Worm (Caenorhabditis elegans) whole organism, L4 larva: ENCODE data around the gene F35E12.9.
A peak's percentile ranks its signal among the peaks of the same experiment; 100 is the strongest.

Experiments
- F37D6.2 ChIP-seq: sonication (generic microtip); optimal IDR thresholded peaks from 2 replicates; lab custom pipeline; 2016; ENCODE audit warnings: mild to moderate bottlenecking, missing genetic modification characterization, missing compliant biosample characterization
- T20F7.1 ChIP-seq: fragments of 200-800 bp; sonication (Bioruptor generic); optimal IDR thresholded peaks from 2 replicates; lab custom pipeline; 2018; ENCODE audit warnings: mild to moderate bottlenecking, missing genetic modification characterization, missing compliant biosample characterization
- Y5F2A.4 ChIP-seq: fragments of 200-800 bp; sonication (Bioruptor generic); optimal IDR thresholded peaks from 2 replicates; lab custom pipeline; 2018; ENCODE audit warnings: mild to moderate bottlenecking, missing genetic modification characterization, missing compliant biosample characterization
- Y75B8A.6 ChIP-seq: fragments of 200-800 bp; sonication (Bioruptor generic); IDR thresholded peaks from 2 replicates; pipeline ENCODE4 v1.3.6; 2022; ENCODE audit warnings: missing genetic modification reagents, missing genetic modification characterization, missing compliant biosample characterization
- ZK337.2 ChIP-seq: fragments of 200-800 bp; sonication (Bioruptor generic); IDR thresholded peaks from 2 replicates; pipeline ENCODE4 v1.3.6; 2022; ENCODE audit warnings: missing genetic modification reagents, missing genetic modification characterization, missing compliant biosample characterization
- aha-1 ChIP-seq: fragments of 150-350 bp; peaks from one replicate; lab custom pipeline; 2014; ENCODE audit warnings: missing biosample characterization, missing genetic modification characterization
- attf-4 ChIP-seq: sonication (generic microtip); optimal IDR thresholded peaks from 3 replicates; lab custom pipeline; 2017; ENCODE audit warnings: missing biosample characterization, missing genetic modification characterization
- ceh-20 ChIP-seq: fragments of 200-800 bp; sonication (Bioruptor generic); IDR thresholded peaks from 2 replicates; pipeline ENCODE4 v1.3.6; 2022; ENCODE audit warnings: missing genetic modification reagents, missing genetic modification characterization, missing compliant biosample characterization
- ceh-28 ChIP-seq: fragments of 150-350 bp; optimal IDR thresholded peaks from 2 replicates; lab custom pipeline; 2014; ENCODE audit warnings: missing biosample characterization, missing genetic modification reagents, missing genetic modification characterization
- ceh-44 ChIP-seq: fragments of 200-800 bp; sonication (Bioruptor generic); IDR thresholded peaks from 2 replicates; pipeline ENCODE4 v1.3.6; 2022; ENCODE audit warnings: missing genetic modification reagents, missing genetic modification characterization, missing compliant biosample characterization
- ces-1 ChIP-seq: fragments of 150-350 bp; sonication (generic microtip); optimal IDR thresholded peaks from 4 replicates; lab custom pipeline; 2014; ENCODE audit warnings: missing biosample characterization, missing genetic modification reagents, missing genetic modification characterization
- daf-16 ChIP-seq, 3 experiments: sonication (generic microtip); optimal IDR thresholded peaks; 2 replicates each; lab custom pipeline; 2016 to 2017; ENCODE audit warnings: missing genetic modification characterization in 3 of 3, missing genetic modification reagents in 3 of 3, mild to moderate bottlenecking in 2 of 3, missing compliant biosample characterization in 2 of 3, missing biosample characterization in 1 of 3, moderate library complexity in 1 of 3
- daf-19 ChIP-seq: fragments of 200-800 bp; sonication (Bioruptor generic); conservative IDR thresholded peaks from 2 replicates; pipeline ENCODE4 v1.3.6; 2022; ENCODE audit warnings: missing genetic modification characterization, missing compliant biosample characterization
- dmd-6 ChIP-seq: fragments of 200-800 bp; sonication (Bioruptor generic); IDR thresholded peaks from 2 replicates; pipeline ENCODE4 v1.3.6; 2022; ENCODE audit warnings: missing genetic modification reagents, missing genetic modification characterization, missing compliant biosample characterization
- dmd-9 ChIP-seq: fragments of 200-800 bp; sonication (Bioruptor generic); IDR thresholded peaks from 2 replicates; pipeline ENCODE4 v1.3.6; 2022; ENCODE audit warnings: missing genetic modification reagents, missing genetic modification characterization, missing compliant biosample characterization
- dpl-1 ChIP-seq: fragments of 150-350 bp; optimal IDR thresholded peaks from 2 replicates; lab custom pipeline; 2014; ENCODE audit warnings: missing biosample characterization, missing genetic modification reagents, missing genetic modification characterization
- duxl-1 ChIP-seq: sonication (generic microtip); optimal IDR thresholded peaks from 2 replicates; lab custom pipeline; 2016; ENCODE audit warnings: mild to moderate bottlenecking, missing genetic modification characterization, moderate library complexity, missing compliant biosample characterization; ENCODE audit not compliant: poor library complexity
- dve-1 ChIP-seq: sonication (generic microtip); optimal IDR thresholded peaks from 2 replicates; lab custom pipeline; 2017; ENCODE audit warnings: antibody characterized with exemption, mild to moderate bottlenecking, missing genetic modification characterization, missing compliant biosample characterization; ENCODE audit not compliant: insufficient read depth
- fkh-10 ChIP-seq: fragments of 150-350 bp; optimal IDR thresholded peaks from 2 replicates; lab custom pipeline; 2014; ENCODE audit warnings: missing biosample characterization, missing genetic modification reagents, missing genetic modification characterization
- hif-1 ChIP-seq, 2 experiments: sonication (generic microtip); optimal IDR thresholded peaks; 2 replicates each; lab custom pipeline; 2016 to 2017; ENCODE audit warnings: missing compliant biosample characterization in 2 of 2, missing genetic modification characterization in 2 of 2, missing genetic modification reagents in 2 of 2, missing genotype in 2 of 2, mild to moderate bottlenecking in 1 of 2
- hlh-11 ChIP-seq: fragments of 200-800 bp; sonication (Bioruptor generic); optimal IDR thresholded peaks from 2 replicates; lab custom pipeline; 2018; ENCODE audit warnings: mild to moderate bottlenecking, missing genetic modification characterization, missing compliant biosample characterization
- hmg-1.1 ChIP-seq: fragments of 200-800 bp; sonication (Bioruptor generic); IDR thresholded peaks from 2 replicates; pipeline ENCODE4 v1.3.6; 2022; ENCODE audit warnings: missing genetic modification reagents, missing genetic modification characterization, missing compliant biosample characterization
- jun-1 ChIP-seq: fragments of 150-350 bp; optimal IDR thresholded peaks from 2 replicates; lab custom pipeline; 2014; ENCODE audit warnings: missing biosample characterization, missing genetic modification reagents, missing genetic modification characterization
- lin-1 ChIP-seq: fragments of 200-800 bp; sonication (Bioruptor generic); IDR thresholded peaks from 2 replicates; pipeline ENCODE4 v1.3.6; 2022; ENCODE audit warnings: missing genetic modification reagents, missing genetic modification characterization, missing compliant biosample characterization
- lin-13 ChIP-seq: fragments of 150-350 bp; optimal IDR thresholded peaks from 2 replicates; lab custom pipeline; 2014; ENCODE audit warnings: missing biosample characterization, missing genetic modification reagents, missing genetic modification characterization
- lin-15B ChIP-seq: fragments of 150-350 bp; sonication (generic microtip); optimal IDR thresholded peaks from 3 replicates; lab custom pipeline; 2014; ENCODE audit warnings: missing biosample characterization, missing genetic modification characterization
- lin-29 ChIP-seq: fragments of 200-800 bp; sonication (Bioruptor generic); IDR thresholded peaks from 2 replicates; pipeline ENCODE4 v1.3.6; 2022; ENCODE audit warnings: missing genetic modification reagents, missing genetic modification characterization, missing compliant biosample characterization
- lin-38 ChIP-seq: fragments of 200-800 bp; sonication (Bioruptor generic); IDR thresholded peaks from 2 replicates; pipeline ENCODE4 v1.3.6; 2022; ENCODE audit warnings: missing genetic modification reagents, missing genetic modification characterization, missing compliant biosample characterization
- madf-9 ChIP-seq: fragments of 200-800 bp; sonication (Bioruptor generic); conservative IDR thresholded peaks from 2 replicates; pipeline ENCODE4 v1.3.6; 2022; ENCODE audit warnings: missing genetic modification reagents, missing genetic modification characterization, missing compliant biosample characterization
- mep-1 ChIP-seq: fragments of 150-350 bp; sonication (generic microtip); optimal IDR thresholded peaks from 3 replicates; lab custom pipeline; 2014; ENCODE audit warnings: missing biosample characterization, missing genetic modification characterization
- mes-2 ChIP-seq: sonication (generic microtip); optimal IDR thresholded peaks from 2 replicates; lab custom pipeline; 2016; ENCODE audit warnings: missing genotype, mild to moderate bottlenecking, missing genetic modification characterization, missing compliant biosample characterization; ENCODE audit not compliant: poor library complexity, severe bottlenecking
- mxl-3 ChIP-seq: fragments of 200-800 bp; sonication (Bioruptor generic); optimal IDR thresholded peaks from 2 replicates; lab custom pipeline; 2018; ENCODE audit warnings: mild to moderate bottlenecking, missing genetic modification characterization, missing compliant biosample characterization
- nhr-10 ChIP-seq: fragments of 150-350 bp; optimal IDR thresholded peaks from 2 replicates; lab custom pipeline; 2014; ENCODE audit warnings: missing biosample characterization, missing genetic modification characterization
- nhr-102 ChIP-seq: sonication (generic microtip); optimal IDR thresholded peaks from 2 replicates; lab custom pipeline; 2016; ENCODE audit warnings: mild to moderate bottlenecking, missing genetic modification characterization, moderate library complexity, missing compliant biosample characterization
- nhr-11 ChIP-seq: fragments of 150-350 bp; optimal IDR thresholded peaks from 2 replicates; lab custom pipeline; 2014; ENCODE audit warnings: missing biosample characterization, missing genetic modification characterization
- nhr-41 ChIP-seq: fragments of 200-800 bp; sonication (Bioruptor generic); IDR thresholded peaks from 2 replicates; pipeline ENCODE4 v1.3.6; 2022; ENCODE audit warnings: missing genetic modification reagents, missing genetic modification characterization, missing compliant biosample characterization
- nhr-42 ChIP-seq: fragments of 200-800 bp; sonication (Bioruptor generic); IDR thresholded peaks from 2 replicates; pipeline ENCODE4 v1.3.6; 2022; ENCODE audit warnings: missing genetic modification characterization, missing compliant biosample characterization
- nhr-6 ChIP-seq: fragments of 150-350 bp; optimal IDR thresholded peaks from 2 replicates; lab custom pipeline; 2014; ENCODE audit warnings: missing biosample characterization, missing genetic modification characterization
- nhr-77 ChIP-seq: fragments of 150-350 bp; optimal IDR thresholded peaks from 2 replicates; lab custom pipeline; 2014; ENCODE audit warnings: missing biosample characterization, missing genetic modification characterization
- php-3 ChIP-seq: fragments of 200-800 bp; sonication (Bioruptor generic); IDR thresholded peaks from 2 replicates; pipeline ENCODE4 v1.3.6; 2022; ENCODE audit warnings: missing genetic modification reagents, missing genetic modification characterization, missing compliant biosample characterization
- rbr-2 ChIP-seq: sonication (generic microtip); optimal IDR thresholded peaks from 2 replicates; lab custom pipeline; 2016; ENCODE audit warnings: missing genotype, missing genetic modification characterization, missing compliant biosample characterization
- sdz-12 ChIP-seq: fragments of 200-800 bp; sonication (Bioruptor generic); optimal IDR thresholded peaks from 2 replicates; lab custom pipeline; 2018; ENCODE audit warnings: mild to moderate bottlenecking, missing genetic modification characterization, missing compliant biosample characterization
- unc-130 ChIP-seq: sonication (generic microtip); optimal IDR thresholded peaks from 2 replicates; lab custom pipeline; 2016; ENCODE audit warnings: missing genetic modification reagents, missing genetic modification characterization, missing compliant biosample characterization
- unc-39 ChIP-seq: sonication (generic microtip); optimal IDR thresholded peaks from 2 replicates; lab custom pipeline; 2017; ENCODE audit warnings: missing biosample characterization, missing genetic modification characterization
- unc-62 ChIP-seq, 3 experiments: fragments of 150-350 bp in 1 of 3; sonication (generic microtip); optimal IDR thresholded peaks in 2 of 3; peaks in 1 of 3; 1 replicate in 1 of 3; 2 replicates in 2 of 3; lab custom pipeline; 2014 to 2017; ENCODE audit warnings: missing biosample characterization in 3 of 3, missing genetic modification characterization in 3 of 3, missing genetic modification reagents in 3 of 3, missing genotype in 1 of 3
- vab-7 ChIP-seq: fragments of 200-800 bp; sonication (Bioruptor generic); IDR thresholded peaks from 2 replicates; pipeline ENCODE4 v1.3.6; 2022; ENCODE audit warnings: missing genetic modification reagents, missing genetic modification characterization, missing compliant biosample characterization
- zfp-3 ChIP-seq: fragments of 200-800 bp; sonication (Bioruptor generic); conservative IDR thresholded peaks from 2 replicates; pipeline ENCODE4 v1.3.6; 2022; ENCODE audit warnings: missing genetic modification reagents, missing genetic modification characterization, missing compliant biosample characterization

The F35E12.9 gene

ce11 chrV:13715223-13715686 lies 29.7 kb downstream of the F35E12.9 start, which contains the start of gene zipt-9:
TSS of gene zipt-9 (minus strand) at chrV:13715273.
- TF ChIP-seq daf-16 (GFP tag; optimal IDR thresholded peaks at IDR 0.05; lab: Kevin White, UChicago) = no peak
- TF ChIP-seq daf-16 (tag; optimal IDR thresholded peaks at IDR 0.05; lab: Kevin White, UChicago) = peak; percentile 46
- TF ChIP-seq ceh-20 = 0 out of 2 replicates have a peak, but pooled peaks have one; percentile 49
- TF ChIP-seq dmd-9 (GFP tag; lab: Robert Waterston, UW) = peak; percentile 46; the same call in 1 of the 2 replicates
- peak; percentile 77 for TF ChIP-seq T20F7.1 (GFP tag; lab: Kevin White, UChicago)
- TF ChIP-seq madf-9 (GFP tag; lab: Robert Waterston, UW) = peak; percentile 47; the same call in 1 of the 2 replicates
- TF ChIP-seq vab-7 (GFP tag; lab: Robert Waterston, UW) = peak; percentile 56; the same call in 1 of the 2 replicates
- no peak for TF ChIP-seq sdz-12
- peak; percentile 24 for TF ChIP-seq lin-15B
- no peak for TF ChIP-seq lin-29 (GFP tag; lab: Robert Waterston, UW)
- peak; percentile 73; the same call in 1 of the 2 replicates for TF ChIP-seq ZK337.2 (GFP tag; lab: Robert Waterston, UW)
- peak; percentile 62 for TF ChIP-seq ces-1
- TF ChIP-seq Y5F2A.4 (GFP tag; lab: Kevin White, UChicago) = no peak
- TF ChIP-seq hif-1 (tag; optimal IDR thresholded peaks at IDR 0.05; lab: Kevin White, UChicago) = peak in 1 of 2 experiments; percentile 88
- TF ChIP-seq nhr-102 = no peak
- TF ChIP-seq mep-1 = peak; percentile 81
- peak; percentile 80 for TF ChIP-seq unc-130 (GFP tag; lab: Kevin White, UChicago)
- TF ChIP-seq nhr-41 (GFP tag; lab: Robert Waterston, UW) = no peak
- TF ChIP-seq fkh-10 (GFP tag; lab: Kevin White, UChicago) = peak; percentile 56
- peak; percentile 37 for TF ChIP-seq aha-1 (tag; lab: Kevin White, UChicago)
- TF ChIP-seq nhr-6 = peak; percentile 89
- no peak for TF ChIP-seq nhr-10 (tag; lab: Kevin White, UChicago)
- TF ChIP-seq rbr-2 (tag; lab: Kevin White, UChicago) = peak; percentile 66
- TF ChIP-seq mxl-3 = peak; percentile 74
- TF ChIP-seq nhr-77 (tag; lab: Kevin White, UChicago) = peak; percentile 56
- TF ChIP-seq jun-1 = peak; percentile 1
- 0 out of 2 replicates have a peak, but pooled peaks have one; percentile 46 for TF ChIP-seq lin-1 (GFP tag; lab: Robert Waterston, UW)
- no peak for TF ChIP-seq daf-19 (GFP tag; lab: Robert Waterston, UW)
- peak; percentile 56 for TF ChIP-seq nhr-11
- no peak for TF ChIP-seq unc-39
- peak; percentile 62; the same call in 1 of the 2 replicates for TF ChIP-seq hmg-1.1 (GFP tag; lab: Robert Waterston, UW)
- TF ChIP-seq dpl-1 = peak; percentile 67
- peak; percentile 96 for TF ChIP-seq mes-2 (tag; lab: Kevin White, UChicago)
- no peak for TF ChIP-seq nhr-42 (GFP tag; lab: Robert Waterston, UW)
- peak; percentile 56 for TF ChIP-seq hlh-11 (tag; lab: Kevin White, UChicago)
- no peak for TF ChIP-seq ceh-28 (tag; lab: Kevin White, UChicago)
- no peak for TF ChIP-seq php-3 (GFP tag; lab: Robert Waterston, UW)
- no peak for TF ChIP-seq zfp-3 (GFP tag; lab: Robert Waterston, UW)
- peak; percentile 44 for TF ChIP-seq F37D6.2
- TF ChIP-seq attf-4 (tag; lab: Kevin White, UChicago) = no peak
- peak; percentile 97 for TF ChIP-seq lin-38 (GFP tag; lab: Robert Waterston, UW)
- peak; percentile 61; the same call in 1 of the 2 replicates for TF ChIP-seq dmd-6 (GFP tag; lab: Robert Waterston, UW)
- peak; percentile 31 for TF ChIP-seq duxl-1
- no peak for TF ChIP-seq Y75B8A.6 (GFP tag; lab: Robert Waterston, UW)
- TF ChIP-seq unc-62 (GFP tag; optimal IDR thresholded peaks at IDR 0.05 in 1 of 2; lab: Kevin White, UChicago) = peak in 1 of 2 experiments; percentile 84
- no peak for TF ChIP-seq unc-62 (tag; optimal IDR thresholded peaks at IDR 0.05; lab: Kevin White, UChicago)
- TF ChIP-seq dve-1 (tag; lab: Kevin White, UChicago) = peak; percentile 88
- 0 out of 2 replicates have a peak, but pooled peaks have one; percentile 51 for TF ChIP-seq ceh-44 (GFP tag; lab: Robert Waterston, UW)
- peak; percentile 46 for TF ChIP-seq lin-13 (GFP tag; lab: Kevin White, UChicago)
